Worm (Caenorhabditis elegans) whole organism, early embryonic: ENCODE results near the gene C16C10.13.
A peak's percentile ranks its signal among the peaks of the same experiment; 100 is the strongest.

ENCODE experiments used
- B0310.2 ChIP-seq: sonication (generic microtip); optimal IDR thresholded peaks from 2 replicates; lab custom pipeline; 2016; ENCODE audit warnings: mild to moderate bottlenecking, missing genetic modification characterization, missing compliant biosample characterization
- F13C5.2 ChIP-seq: sonication (generic microtip); optimal IDR thresholded peaks from 2 replicates; lab custom pipeline; 2017; ENCODE audit warnings: mild to moderate bottlenecking, missing genetic modification characterization, inconsistent platforms, missing compliant biosample characterization
- ama-1 ChIP-seq: fragments of 150-350 bp; optimal IDR thresholded peaks from 2 replicates; lab custom pipeline; 2014
- ceh-13 ChIP-seq: fragments of 200-800 bp; sonication (Bioruptor generic); optimal IDR thresholded peaks from 2 replicates; lab custom pipeline; 2018; ENCODE audit warnings: mild to moderate bottlenecking, missing genetic modification characterization, missing compliant biosample characterization
- ceh-36 ChIP-seq: sonication (generic microtip); optimal IDR thresholded peaks from 2 replicates; lab custom pipeline; 2016; ENCODE audit warnings: missing genetic modification characterization, inconsistent platforms, missing compliant biosample characterization
- ets-7 ChIP-seq: sonication (generic microtip); optimal IDR thresholded peaks from 2 replicates; lab custom pipeline; 2016; ENCODE audit warnings: missing genotype, missing genetic modification characterization, missing compliant biosample characterization
- flt-1 ChIP-seq: fragments of 200-800 bp; sonication (Bioruptor generic); IDR thresholded peaks from 2 replicates; pipeline ENCODE4 v1.3.6; 2022; ENCODE audit warnings: missing genetic modification characterization, missing compliant biosample characterization
- hmbx-1 ChIP-seq: sonication (generic microtip); optimal IDR thresholded peaks from 2 replicates; lab custom pipeline; 2016; ENCODE audit warnings: mild to moderate bottlenecking, missing genetic modification characterization, missing compliant biosample characterization
- hmg-4 ChIP-seq: fragments of 200-800 bp; sonication (Bioruptor generic); optimal IDR thresholded peaks from 2 replicates; lab custom pipeline; 2018; ENCODE audit warnings: mild to moderate bottlenecking, missing genetic modification characterization, missing compliant biosample characterization
- hnd-1 ChIP-seq: sonication (generic microtip); optimal IDR thresholded peaks from 2 replicates; lab custom pipeline; 2016; ENCODE audit warnings: missing genetic modification characterization, missing compliant biosample characterization
- sea-1 ChIP-seq: fragments of 200-800 bp; sonication (Bioruptor generic); conservative IDR thresholded peaks from 2 replicates; pipeline ENCODE4 v1.3.6; 2022; ENCODE audit warnings: missing genetic modification characterization, missing compliant biosample characterization

ce11 chrIII:4223668-4224127, 47.5 kb downstream of the C16C10.13 start:
- TF ChIP-seq B0310.2 (tag; lab: Kevin White, UChicago) (no peak), ama-1 (lab: Kevin White, UChicago) (no peak), hnd-1 (tag; lab: Kevin White, UChicago) (no peak), ceh-36 (tag; lab: Kevin White, UChicago) (no peak), ets-7 (tag; lab: Kevin White, UChicago) (no peak), F13C5.2 (peak; percentile 42), flt-1 (GFP tag; lab: Robert Waterston, UW) (no peak), ceh-13 (GFP tag; lab: Kevin White, UChicago) (no peak), hmbx-1 (no peak), hmg-4 (GFP tag; lab: Kevin White, UChicago) (peak; percentile 70), sea-1 (no peak)
